Comparison of ENCODE assay signal across 1 fruit fly cellular context in genomic region chr3L:7086558-7087059, dm6.
TF ChIP-seq lines count a peak whose summit lies in the region.

TSS of gene Cpr65Ea (minus strand) at chr3L:7086608.

TF ChIP-seq in whole organism, embryonic, 481 proteins besides CTCF, POLR2A, EP300 and RAD21 (continued from another document):
- TF ChIP-seq CG15269 (tag; optimal IDR thresholded peaks at IDR 0.05; lab: Kevin White, UChicago): peak; percentile 61
- TF ChIP-seq Ada2b (GFP tag; IDR thresholded peaks at IDR 0.05; lab: Robert Waterston, UW): 0 out of 2 replicates have a peak, but pooled peaks have one; percentile 12
- no peak for TF ChIP-seq MESR4 (GFP tag; optimal IDR thresholded peaks at IDR 0.05; lab: Kevin White, UChicago)
- TF ChIP-seq CG33213 (GFP tag; optimal IDR thresholded peaks at IDR 0.05; lab: Kevin White, UChicago): no peak
- no peak for TF ChIP-seq Nf-YC (tag; optimal IDR thresholded peaks at IDR 0.05; lab: Kevin White, UChicago)
- TF ChIP-seq Hmr (GFP tag; optimal IDR thresholded peaks at IDR 0.05; lab: Kevin White, UChicago): no peak
- TF ChIP-seq kni (GFP tag; optimal IDR thresholded peaks at IDR 0.05; lab: Kevin White, UChicago): no peak
- no peak for TF ChIP-seq CG14050 (GFP tag; IDR thresholded peaks at IDR 0.05; lab: Robert Waterston, UW)
- TF ChIP-seq CG13424 (tag; optimal IDR thresholded peaks at IDR 0.05; lab: Kevin White, UChicago): peak; percentile 47
- no peak for TF ChIP-seq CG7786 (GFP tag; optimal IDR thresholded peaks at IDR 0.05; lab: Kevin White, UChicago)
- TF ChIP-seq fd3F (GFP tag; optimal IDR thresholded peaks at IDR 0.05; lab: Kevin White, UChicago): no peak
- no peak for TF ChIP-seq CG8478 (optimal IDR thresholded peaks at IDR 0.05; lab: Kevin White, UChicago)
- TF ChIP-seq lola (GFP tag; optimal IDR thresholded peaks at IDR 0.05; lab: Kevin White, UChicago): no peak
- no peak for TF ChIP-seq CG6254 (GFP tag; optimal IDR thresholded peaks at IDR 0.05; lab: Kevin White, UChicago)
- no peak for TF ChIP-seq Kr (GFP tag; optimal IDR thresholded peaks at IDR 0.05; lab: Kevin White, UChicago)
- 0 out of 3 replicates have a peak, but pooled peaks have one; percentile 19 for TF ChIP-seq so (GFP tag; IDR thresholded peaks at IDR 0.05; lab: Robert Waterston, UW)
- TF ChIP-seq NC2β (GFP tag; optimal IDR thresholded peaks at IDR 0.05; lab: Kevin White, UChicago): no peak
- no peak for TF ChIP-seq Ravus (GFP tag; IDR thresholded peaks at IDR 0.05; lab: Robert Waterston, UW)
- no peak for TF ChIP-seq Max (GFP tag; optimal IDR thresholded peaks at IDR 0.05; lab: Kevin White, UChicago)
- no peak for TF ChIP-seq eve (GFP tag; optimal IDR thresholded peaks at IDR 0.05; lab: Kevin White, UChicago)
- TF ChIP-seq Ptx1 (GFP tag; IDR thresholded peaks at IDR 0.05; lab: Robert Waterston, UW): peak; percentile 49
- TF ChIP-seq E2f1 (GFP tag; IDR thresholded peaks at IDR 0.05; lab: Robert Waterston, UW): peak; percentile 20; the same call in 1 of the 2 replicates
- no peak for TF ChIP-seq ssp (GFP tag; IDR thresholded peaks at IDR 0.05; lab: Robert Waterston, UW)
- no peak for TF ChIP-seq CG11398 (GFP tag; optimal IDR thresholded peaks at IDR 0.05; lab: Kevin White, UChicago)
- TF ChIP-seq dmrt99B (tag; optimal IDR thresholded peaks at IDR 0.05; lab: Kevin White, UChicago): peak; percentile 71
- TF ChIP-seq CG4617 (GFP tag; optimal IDR thresholded peaks at IDR 0.05; lab: Kevin White, UChicago; ENCODE audit: borderline replicate concordance): no peak
- no peak for TF ChIP-seq hkb (optimal IDR thresholded peaks at IDR 0.05; lab: Kevin White, UChicago)
- TF ChIP-seq hkb (GFP tag; IDR thresholded peaks at IDR 0.05; lab: Robert Waterston, UW): peak; percentile 21; the same call in 1 of the 2 replicates
- TF ChIP-seq Mrtf (GFP tag; IDR thresholded peaks at IDR 0.05; lab: Robert Waterston, UW): no peak
- TF ChIP-seq CG31441 (GFP tag; IDR thresholded peaks at IDR 0.05; lab: Robert Waterston, UW): peak; percentile 23; the same call in 1 of the 2 replicates
- no peak for TF ChIP-seq Dfd (GFP tag; optimal IDR thresholded peaks at IDR 0.05; lab: Kevin White, UChicago)
- TF ChIP-seq CG13123 (GFP tag; optimal IDR thresholded peaks at IDR 0.05; lab: Kevin White, UChicago): no peak
- no peak for TF ChIP-seq sens-2 (GFP tag; IDR thresholded peaks at IDR 0.05; lab: Robert Waterston, UW)
- TF ChIP-seq Oli (tag; optimal IDR thresholded peaks at IDR 0.05; lab: Kevin White, UChicago): peak; percentile 46
- TF ChIP-seq CG13624 (GFP tag; optimal IDR thresholded peaks at IDR 0.05; lab: Kevin White, UChicago): no peak
- TF ChIP-seq CG31388 (GFP tag; optimal IDR thresholded peaks at IDR 0.05; lab: Kevin White, UChicago): no peak
- no peak for TF ChIP-seq jumu (GFP tag; optimal IDR thresholded peaks at IDR 0.05; lab: Kevin White, UChicago)
- no peak for TF ChIP-seq mam (GFP tag; optimal IDR thresholded peaks at IDR 0.05; lab: Kevin White, UChicago)
- no peak for TF ChIP-seq klu (GFP tag; IDR thresholded peaks at IDR 0.05; lab: Robert Waterston, UW)
- no peak for TF ChIP-seq pnt (GFP tag; optimal IDR thresholded peaks at IDR 0.05; lab: Kevin White, UChicago)
- TF ChIP-seq dati (GFP tag; IDR thresholded peaks at IDR 0.05; lab: Robert Waterston, UW): no peak
- TF ChIP-seq Sox100B (GFP tag; optimal IDR thresholded peaks at IDR 0.05; lab: Kevin White, UChicago): peak; percentile 30
- TF ChIP-seq CG10431 (GFP tag; optimal IDR thresholded peaks at IDR 0.05; lab: Kevin White, UChicago): no peak
- no peak for TF ChIP-seq sima (GFP tag; optimal IDR thresholded peaks at IDR 0.05; lab: Kevin White, UChicago)
- no peak for TF ChIP-seq CG1792 (GFP tag; optimal IDR thresholded peaks at IDR 0.05; lab: Kevin White, UChicago)
- no peak for TF ChIP-seq CG12744 (GFP tag; optimal IDR thresholded peaks at IDR 0.05; lab: Kevin White, UChicago)
- TF ChIP-seq esg (GFP tag; conservative IDR thresholded peaks at IDR 0.05; lab: Robert Waterston, UW): no peak
- peak; percentile 52 for TF ChIP-seq CG2678 (tag; optimal IDR thresholded peaks at IDR 0.05; lab: Kevin White, UChicago)
- TF ChIP-seq seq (GFP tag; IDR thresholded peaks at IDR 0.05; lab: Robert Waterston, UW): no peak
- TF ChIP-seq grau (tag; optimal IDR thresholded peaks at IDR 0.05; lab: Kevin White, UChicago): peak; percentile 17
- no peak for TF ChIP-seq CG34422 (GFP tag; IDR thresholded peaks at IDR 0.05; lab: Robert Waterston, UW)
- no peak for TF ChIP-seq knrl (GFP tag; IDR thresholded peaks at IDR 0.05; lab: Robert Waterston, UW; ENCODE audit: partially characterized antibody)
- TF ChIP-seq Drgx (GFP tag; IDR thresholded peaks at IDR 0.05; lab: Robert Waterston, UW): no peak
- no peak for TF ChIP-seq CG7963 (GFP tag; IDR thresholded peaks at IDR 0.05; lab: Robert Waterston, UW; ENCODE audit: partially characterized antibody)
- no peak for TF ChIP-seq cg (GFP tag; optimal IDR thresholded peaks at IDR 0.05; lab: Kevin White, UChicago)
- no peak for TF ChIP-seq Deaf1 (tag; optimal IDR thresholded peaks at IDR 0.05; lab: Kevin White, UChicago)
- no peak for TF ChIP-seq CG3726 (GFP tag; IDR thresholded peaks at IDR 0.05; lab: Robert Waterston, UW)
- TF ChIP-seq CG10274 (GFP tag; optimal IDR thresholded peaks at IDR 0.05; lab: Kevin White, UChicago): no peak
- no peak for TF ChIP-seq eyg (GFP tag; optimal IDR thresholded peaks at IDR 0.05; lab: Kevin White, UChicago)
- TF ChIP-seq da (GFP tag; optimal IDR thresholded peaks at IDR 0.05; lab: Kevin White, UChicago): no peak
- TF ChIP-seq CG12659 (GFP tag; optimal IDR thresholded peaks at IDR 0.05; lab: Kevin White, UChicago): no peak
- peak; percentile 33 for TF ChIP-seq CoRest (tag; optimal IDR thresholded peaks at IDR 0.05; lab: Kevin White, UChicago)
- TF ChIP-seq CG10366 (GFP tag; IDR thresholded peaks at IDR 0.05; lab: Robert Waterston, UW): no peak
- TF ChIP-seq CG11560 (tag; IDR thresholded peaks at IDR 0.05; lab: Robert Waterston, UW): no peak
- TF ChIP-seq btn (GFP tag; optimal IDR thresholded peaks at IDR 0.05; lab: Kevin White, UChicago): no peak
- no peak for TF ChIP-seq CG43689 (GFP tag; IDR thresholded peaks at IDR 0.05; lab: Robert Waterston, UW)
- TF ChIP-seq CG32767 (GFP tag; IDR thresholded peaks at IDR 0.05; lab: Robert Waterston, UW): 0 out of 2 replicates have a peak, but pooled peaks have one; percentile 15
- no peak for TF ChIP-seq CG2120 (GFP tag; optimal IDR thresholded peaks at IDR 0.05; lab: Kevin White, UChicago)
- no peak for TF ChIP-seq tna (GFP tag; IDR thresholded peaks at IDR 0.05; lab: Robert Waterston, UW; ENCODE audit: partially characterized antibody)
- TF ChIP-seq onecut (GFP tag; IDR thresholded peaks at IDR 0.05; lab: Robert Waterston, UW): no peak
- no peak for TF ChIP-seq tll (GFP tag; optimal IDR thresholded peaks at IDR 0.05; lab: Kevin White, UChicago)
- no peak for TF ChIP-seq pum (GFP tag; optimal IDR thresholded peaks at IDR 0.05; lab: Kevin White, UChicago)
- 0 out of 2 replicates have a peak, but pooled peaks have one; percentile 13 for TF ChIP-seq Nf-YA (GFP tag; IDR thresholded peaks at IDR 0.05; lab: Robert Waterston, UW)
- no peak for TF ChIP-seq CG14441 (GFP tag; IDR thresholded peaks at IDR 0.05; lab: Robert Waterston, UW)
- peak; percentile 24 for TF ChIP-seq Asciz (GFP tag; optimal IDR thresholded peaks at IDR 0.05; lab: Kevin White, UChicago)
- no peak for TF ChIP-seq CG17361 (GFP tag; IDR thresholded peaks at IDR 0.05; lab: Robert Waterston, UW)
- peak; percentile 16 for TF ChIP-seq phol (tag; optimal IDR thresholded peaks at IDR 0.05; lab: Kevin White, UChicago)
- TF ChIP-seq CG7839 (tag; optimal IDR thresholded peaks at IDR 0.05; lab: Kevin White, UChicago): peak; percentile 41
- TF ChIP-seq Dad (GFP tag; optimal IDR thresholded peaks at IDR 0.05; lab: Kevin White, UChicago): no peak
- peak; percentile 54 for TF ChIP-seq gem (tag; optimal IDR thresholded peaks at IDR 0.05; lab: Kevin White, UChicago)
- TF ChIP-seq row (GFP tag; IDR thresholded peaks at IDR 0.05; lab: Robert Waterston, UW): peak; percentile 56
- TF ChIP-seq CG4854 (GFP tag; optimal IDR thresholded peaks at IDR 0.05; lab: Kevin White, UChicago): no peak
- peak; percentile 53 for TF ChIP-seq HLH3B (GFP tag; IDR thresholded peaks at IDR 0.05; lab: Robert Waterston, UW)
- TF ChIP-seq CG6654 (GFP tag; optimal IDR thresholded peaks at IDR 0.05; lab: Kevin White, UChicago): no peak
- TF ChIP-seq CG8765 (GFP tag; IDR thresholded peaks at IDR 0.05; lab: Robert Waterston, UW): no peak
- no peak for TF ChIP-seq CG18476 (GFP tag; optimal IDR thresholded peaks at IDR 0.05; lab: Kevin White, UChicago)
- TF ChIP-seq stc (GFP tag; IDR thresholded peaks at IDR 0.05; lab: Robert Waterston, UW): peak; percentile 32; the same call in 1 of the 2 replicates
- peak; percentile 5 for TF ChIP-seq CG18262 (tag; optimal IDR thresholded peaks at IDR 0.05; lab: Kevin White, UChicago)
- TF ChIP-seq E2f2 (GFP tag; IDR thresholded peaks at IDR 0.05; lab: Robert Waterston, UW): peak; percentile 23; the same call in 1 of the 2 replicates
- no peak for TF ChIP-seq CG4404 (GFP tag; IDR thresholded peaks at IDR 0.05; lab: Robert Waterston, UW)
- peak; percentile 11 for TF ChIP-seq CG8924 (tag; optimal IDR thresholded peaks at IDR 0.05; lab: Kevin White, UChicago)
- no peak for TF ChIP-seq CG16779 (GFP tag; IDR thresholded peaks at IDR 0.05; lab: Robert Waterston, UW)
- TF ChIP-seq CG7271 (tag; optimal IDR thresholded peaks at IDR 0.05; lab: Kevin White, UChicago): no peak
- TF ChIP-seq CG10565 (GFP tag; optimal IDR thresholded peaks at IDR 0.05; lab: Kevin White, UChicago): no peak
- peak; percentile 68 for TF ChIP-seq CG11504 (tag; optimal IDR thresholded peaks at IDR 0.05; lab: Kevin White, UChicago)
- TF ChIP-seq chm (GFP tag; IDR thresholded peaks at IDR 0.05; lab: Robert Waterston, UW): no peak
- no peak for TF ChIP-seq CG34224 (GFP tag; IDR thresholded peaks at IDR 0.05; lab: Robert Waterston, UW; ENCODE audit: partially characterized antibody)
- TF ChIP-seq CG2199 (GFP tag; IDR thresholded peaks at IDR 0.05; lab: Robert Waterston, UW): no peak
- no peak for TF ChIP-seq en (GFP tag; optimal IDR thresholded peaks at IDR 0.05; lab: Kevin White, UChicago)
- TF ChIP-seq wdn (GFP tag; IDR thresholded peaks at IDR 0.05; lab: Robert Waterston, UW): no peak
- TF ChIP-seq Eip74EF (GFP tag; optimal IDR thresholded peaks at IDR 0.05; lab: Kevin White, UChicago): peak in 1 of 2 experiments; percentile 11
- 0 out of 3 replicates have a peak, but pooled peaks have one; percentile 24 for TF ChIP-seq tgo (GFP tag; IDR thresholded peaks at IDR 0.05; lab: Robert Waterston, UW)
- TF ChIP-seq CG12155 (GFP tag; optimal IDR thresholded peaks at IDR 0.05; lab: Kevin White, UChicago): no peak
- TF ChIP-seq slp2 (GFP tag; optimal IDR thresholded peaks at IDR 0.05; lab: Kevin White, UChicago): no peak
- no peak for TF ChIP-seq CG4820 (GFP tag; optimal IDR thresholded peaks at IDR 0.05; lab: Kevin White, UChicago)
- TF ChIP-seq Fer1 (GFP tag; optimal IDR thresholded peaks at IDR 0.05; lab: Kevin White, UChicago): no peak
- TF ChIP-seq gro (GFP tag; optimal IDR thresholded peaks at IDR 0.05; lab: Kevin White, UChicago): no peak
- no peak for TF ChIP-seq CG2875 (GFP tag; optimal IDR thresholded peaks at IDR 0.05; lab: Kevin White, UChicago)
- TF ChIP-seq tap (tag; optimal IDR thresholded peaks at IDR 0.05; lab: Kevin White, UChicago): peak; percentile 33
- TF ChIP-seq B-H2 (GFP tag; optimal IDR thresholded peaks at IDR 0.05; lab: Kevin White, UChicago): no peak
- TF ChIP-seq ara (GFP tag; IDR thresholded peaks at IDR 0.05; lab: Robert Waterston, UW): no peak
- TF ChIP-seq schlank (tag; optimal IDR thresholded peaks at IDR 0.05; lab: Kevin White, UChicago): no peak
- no peak for TF ChIP-seq zfh1 (GFP tag; IDR thresholded peaks at IDR 0.05; lab: Robert Waterston, UW)
- TF ChIP-seq Hr78 (GFP tag; optimal IDR thresholded peaks at IDR 0.05; lab: Kevin White, UChicago): no peak
